Fruit fly (Drosophila melanogaster) whole organism, prepupa: Measurements from ENCODE around the gene CG18063.

Experiments
- Blimp-1 ChIP-seq: fragments of 200-800 bp; sonication (Bioruptor generic); optimal IDR thresholded peaks from 3 replicates; lab custom pipeline; 2017; ENCODE audit warnings: missing biosample characterization, missing genetic modification characterization, mild to moderate bottlenecking, moderate library complexity, missing genetic modification reagents
- CG10631 ChIP-seq: fragments of 200-800 bp; sonication (Bioruptor generic); optimal IDR thresholded peaks from 2 replicates; lab custom pipeline; 2016; ENCODE audit warnings: missing biosample characterization, missing genetic modification characterization
- CG10669 ChIP-seq: fragments of 200-800 bp; sonication (Bioruptor generic); optimal IDR thresholded peaks from 3 replicates; lab custom pipeline; 2018; ENCODE audit warnings: missing biosample characterization, mild to moderate bottlenecking, missing genetic modification characterization, moderate library complexity
- CG1621 ChIP-seq: fragments of 200-800 bp; sonication (Bioruptor generic); optimal IDR thresholded peaks from 3 replicates; lab custom pipeline; 2018; ENCODE audit warnings: missing biosample characterization, mild to moderate bottlenecking, missing genetic modification characterization
- CG16779 ChIP-seq: fragments of 200-800 bp; sonication (Bioruptor generic); optimal IDR thresholded peaks from 3 replicates; lab custom pipeline; 2017; ENCODE audit warnings: missing biosample characterization, mild to moderate bottlenecking, missing genetic modification characterization
- CG31627 ChIP-seq: fragments of 200-800 bp; sonication (Bioruptor generic); optimal IDR thresholded peaks from 3 replicates; lab custom pipeline; 2016; ENCODE audit warnings: missing biosample characterization, missing genetic modification characterization
- CG32006 ChIP-seq: fragments of 200-800 bp; sonication (Bioruptor generic); optimal IDR thresholded peaks from 3 replicates; lab custom pipeline; 2017; ENCODE audit warnings: missing biosample characterization, mild to moderate bottlenecking, missing genetic modification characterization
- CG34406 ChIP-seq: fragments of 200-800 bp; sonication (Bioruptor generic); optimal IDR thresholded peaks from 3 replicates; lab custom pipeline; 2016; ENCODE audit warnings: missing biosample characterization, missing genetic modification characterization
- CG3919 ChIP-seq: fragments of 200-800 bp; sonication (Bioruptor generic); optimal IDR thresholded peaks from 3 replicates; lab custom pipeline; 2016; ENCODE audit warnings: missing biosample characterization, missing genetic modification characterization
- CG4318 ChIP-seq: fragments of 200-800 bp; sonication (Bioruptor generic); optimal IDR thresholded peaks from 3 replicates; lab custom pipeline; 2017; ENCODE audit warnings: missing biosample characterization, mild to moderate bottlenecking, missing genetic modification characterization
- CG6276 ChIP-seq: fragments of 200-800 bp; sonication (Bioruptor generic); optimal IDR thresholded peaks from 2 replicates; lab custom pipeline; 2017; ENCODE audit warnings: missing biosample characterization, mild to moderate bottlenecking, missing genetic modification characterization
- CG6792 ChIP-seq: fragments of 200-800 bp; sonication (Bioruptor generic); optimal IDR thresholded peaks from 3 replicates; lab custom pipeline; 2016; ENCODE audit warnings: missing biosample characterization, missing genetic modification characterization
- CG6808 ChIP-seq: fragments of 200-800 bp; sonication (Bioruptor generic); optimal IDR thresholded peaks from 3 replicates; lab custom pipeline; 2017; ENCODE audit warnings: missing biosample characterization, missing genetic modification characterization, mild to moderate bottlenecking, moderate library complexity, missing genetic modification reagents
- CG6854 ChIP-seq: fragments of 200-800 bp; sonication (Bioruptor generic); optimal IDR thresholded peaks from 2 replicates; lab custom pipeline; 2017; ENCODE audit warnings: missing biosample characterization, mild to moderate bottlenecking, missing genetic modification characterization
- CG7368 ChIP-seq: fragments of 200-800 bp; sonication (Bioruptor generic); optimal IDR thresholded peaks from 3 replicates; lab custom pipeline; 2016; ENCODE audit warnings: missing biosample characterization, missing genetic modification characterization
- CG8119 ChIP-seq: fragments of 200-800 bp; sonication (Bioruptor generic); IDR thresholded peaks from 3 replicates; pipeline ENCODE4 v1.3.6; 2022; ENCODE audit warnings: missing biosample characterization, missing genetic modification characterization
- CG8319 ChIP-seq: fragments of 200-800 bp; sonication (Bioruptor generic); optimal IDR thresholded peaks from 3 replicates; lab custom pipeline; 2016; ENCODE audit warnings: missing biosample characterization, missing genetic modification characterization
- Eip75B ChIP-seq: fragments of 200-800 bp; sonication (Bioruptor generic); optimal IDR thresholded peaks from 3 replicates; lab custom pipeline; 2016; ENCODE audit warnings: missing biosample characterization, missing genetic modification characterization
- Ets96B ChIP-seq: fragments of 200-800 bp; optimal IDR thresholded peaks from 2 replicates; lab custom pipeline; 2019; ENCODE audit warnings: missing biosample characterization, mild to moderate bottlenecking, missing genetic modification characterization, moderate library complexity
- Gug ChIP-seq: fragments of 200-800 bp; sonication (Bioruptor generic); IDR thresholded peaks from 2 replicates; pipeline ENCODE4 v1.3.6; 2022; ENCODE audit warnings: missing biosample characterization, missing genetic modification characterization
- Hr38 ChIP-seq: sonication (Bioruptor generic); optimal IDR thresholded peaks from 2 replicates; lab custom pipeline; 2016; ENCODE audit warnings: missing biosample characterization, missing genetic modification characterization
- Hr39 ChIP-seq: fragments of 200-800 bp; sonication (Bioruptor generic); optimal IDR thresholded peaks from 2 replicates; lab custom pipeline; 2016; ENCODE audit warnings: missing biosample characterization, missing genetic modification characterization
- Met ChIP-seq: fragments of 200-800 bp; sonication (Bioruptor generic); optimal IDR thresholded peaks from 3 replicates; lab custom pipeline; 2016; ENCODE audit warnings: missing biosample characterization, missing genetic modification characterization
- OdsH ChIP-seq: fragments of 200-800 bp; sonication (Bioruptor generic); optimal IDR thresholded peaks from 3 replicates; lab custom pipeline; 2016; ENCODE audit warnings: missing biosample characterization, missing genetic modification characterization
- Sox102F ChIP-seq: fragments of 200-800 bp; sonication (Bioruptor generic); optimal IDR thresholded peaks from 2 replicates; lab custom pipeline; 2016; ENCODE audit warnings: missing biosample characterization, mild to moderate bottlenecking, missing genetic modification characterization
- acj6 ChIP-seq: fragments of 200-800 bp; sonication (Bioruptor generic); optimal IDR thresholded peaks from 3 replicates; lab custom pipeline; 2016; ENCODE audit warnings: missing biosample characterization, missing genetic modification characterization
- cyc ChIP-seq: fragments of 200-800 bp; sonication (Bioruptor generic); optimal IDR thresholded peaks from 3 replicates; lab custom pipeline; 2016; ENCODE audit warnings: missing biosample characterization, missing genetic modification characterization
- fd59A ChIP-seq: fragments of 200-800 bp; sonication (Bioruptor generic); optimal IDR thresholded peaks from 2 replicates; lab custom pipeline; 2017; ENCODE audit warnings: missing biosample characterization, mild to moderate bottlenecking, missing genetic modification characterization, missing genetic modification reagents
- fd85E ChIP-seq: fragments of 200-800 bp; sonication (Bioruptor generic); optimal IDR thresholded peaks from 3 replicates; lab custom pipeline; 2016; ENCODE audit warnings: missing biosample characterization, missing genetic modification characterization
- fkh ChIP-seq: fragments of 200-800 bp; sonication (Bioruptor generic); optimal IDR thresholded peaks from 3 replicates; lab custom pipeline; 2017; ENCODE audit warnings: missing biosample characterization, mild to moderate bottlenecking, missing genetic modification characterization, moderate library complexity
- salr ChIP-seq, 2 experiments: fragments of 200-800 bp; sonication (Bioruptor generic); optimal IDR thresholded peaks; 3 replicates each; lab custom pipeline; 2016 to 2018; ENCODE audit warnings: missing biosample characterization in 2 of 2, missing genetic modification characterization in 2 of 2, mild to moderate bottlenecking in 1 of 2
- spab ChIP-seq: fragments of 200-800 bp; sonication (Bioruptor generic); optimal IDR thresholded peaks from 2 replicates; lab custom pipeline; 2017; ENCODE audit warnings: missing biosample characterization, mild to moderate bottlenecking, missing genetic modification characterization, missing genetic modification reagents
- ss ChIP-seq, 2 experiments: fragments of 200-800 bp; sonication (Bioruptor generic); optimal IDR thresholded peaks; 2 replicates in 1 of 2; 3 replicates in 1 of 2; lab custom pipeline; 2017 to 2018; ENCODE audit warnings: mild to moderate bottlenecking in 2 of 2, missing biosample characterization in 2 of 2, missing genetic modification characterization in 2 of 2, moderate library complexity in 1 of 2
- svp ChIP-seq: fragments of 200-800 bp; sonication (Bioruptor generic); peaks from one replicate; lab custom pipeline; 2016; ENCODE audit warnings: missing biosample characterization, missing genetic modification characterization
- vri ChIP-seq: fragments of 200-800 bp; sonication (Bioruptor generic); optimal IDR thresholded peaks from 3 replicates; lab custom pipeline; 2016; ENCODE audit warnings: missing biosample characterization, mild to moderate bottlenecking, missing genetic modification characterization

Gene CG18063

DNA sequence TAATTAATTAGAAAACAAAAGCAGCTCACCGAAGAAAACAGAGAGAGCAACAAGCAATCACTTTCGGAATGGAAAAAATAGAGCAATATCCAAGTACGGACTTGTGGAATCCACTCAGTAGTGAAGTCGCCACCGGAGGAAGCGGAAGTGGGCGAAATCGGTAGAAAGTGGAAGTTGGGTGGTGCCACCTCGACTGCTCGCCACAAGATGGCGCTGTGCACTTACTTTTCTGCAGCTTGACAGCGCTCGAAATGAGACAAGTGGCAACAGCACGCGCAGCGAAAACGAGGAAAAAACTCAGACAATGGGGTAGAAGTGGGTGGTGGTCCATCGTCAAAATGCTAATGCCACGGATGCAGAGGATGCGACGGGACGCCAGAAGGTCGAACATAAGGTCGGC lies 8.2 kb upstream of the CG18063 start:
- no peak for TF ChIP-seq fkh
- TF ChIP-seq Hr39, result no peak
- TF ChIP-seq CG34406 (GFP tag; lab: Kevin White, UChicago), result no peak
- TF ChIP-seq Ets96B (tag; lab: Kevin White, UChicago), result no peak
- no peak for TF ChIP-seq CG6792 (GFP tag; lab: Kevin White, UChicago)
- no peak for TF ChIP-seq CG3919 (GFP tag; lab: Kevin White, UChicago)
- no peak for TF ChIP-seq vri (GFP tag; lab: Kevin White, UChicago)
- no peak for TF ChIP-seq CG1621
- no peak for TF ChIP-seq Sox102F (GFP tag; lab: Kevin White, UChicago)
- no peak for TF ChIP-seq Gug (GFP tag; lab: Robert Waterston, UW)
- TF ChIP-seq CG6854 (GFP tag; lab: Kevin White, UChicago), result no peak
- no peak for TF ChIP-seq CG8319 (GFP tag; lab: Kevin White, UChicago)
- no peak for TF ChIP-seq fd59A
- no peak for TF ChIP-seq CG7368 (GFP tag; lab: Kevin White, UChicago)
- TF ChIP-seq Blimp-1, result no peak
- TF ChIP-seq OdsH (GFP tag; lab: Kevin White, UChicago), result no peak
- TF ChIP-seq CG4318 (GFP tag; lab: Kevin White, UChicago), result no peak
- TF ChIP-seq ss (GFP tag; optimal IDR thresholded peaks at IDR 0.05; lab: Kevin White, UChicago), result no peak
- TF ChIP-seq Hr38 (GFP tag; lab: Kevin White, UChicago), result no peak

DNA sequence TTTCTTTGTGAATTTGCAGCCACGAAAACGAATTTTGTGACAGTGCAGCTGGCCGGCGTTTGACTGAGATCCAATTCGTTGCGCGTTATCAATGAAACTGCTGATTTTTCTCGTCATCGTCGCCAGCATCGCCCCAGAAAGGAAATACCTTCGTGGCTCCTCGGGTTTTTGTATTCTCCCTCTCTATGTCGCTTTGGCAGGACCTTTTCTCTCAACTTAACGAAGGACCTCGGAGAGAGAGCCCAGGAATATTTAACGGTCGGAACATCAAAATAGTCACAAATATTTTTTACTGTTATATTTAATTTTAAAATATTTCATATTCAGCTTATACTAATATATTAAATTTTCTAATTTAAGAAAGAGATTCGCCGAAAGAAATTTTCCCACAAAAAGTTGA lies 4.7 kb downstream of the CG18063 start, which contains the start of gene beat-Ib:
Gene beat-Ib (minus strand): TSS at position 101 of the 400 bp plus-strand sequence.
- TF ChIP-seq CG34406 (GFP tag; lab: Kevin White, UChicago) (no peak), CG10669 (GFP tag; lab: Kevin White, UChicago) (no peak), Gug (GFP tag; lab: Robert Waterston, UW) (no peak), CG6276 (GFP tag; lab: Kevin White, UChicago) (no peak)

DNA sequence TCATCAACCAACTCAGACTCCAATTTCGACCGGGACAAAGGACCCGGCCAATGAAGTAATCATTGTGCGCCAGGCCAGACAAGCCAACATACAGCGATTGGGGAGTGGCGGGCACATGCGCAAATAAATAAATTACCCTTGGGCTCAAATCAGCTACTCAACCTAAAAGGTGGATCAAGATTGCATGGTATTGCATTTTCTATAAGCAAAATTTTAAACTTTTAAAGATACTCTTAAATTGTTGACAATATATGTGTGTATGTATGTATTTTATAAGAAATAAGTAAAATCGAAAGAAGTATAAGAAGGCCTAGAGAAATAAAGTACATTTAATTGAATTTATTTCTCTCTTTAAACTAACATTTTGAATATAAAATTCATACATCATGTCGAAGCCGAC lies 21.5 kb downstream of the CG18063 start, which contains the start of gene CG10839:
Gene CG10839 (plus strand): TSS at position 301 of the 400 bp plus-strand sequence.
- TF ChIP-seq ss (GFP tag; optimal IDR thresholded peaks at IDR 0.05; lab: Kevin White, UChicago), result no peak
- TF ChIP-seq fd85E (GFP tag; lab: Kevin White, UChicago), result no peak
- TF ChIP-seq CG8119 (GFP tag; lab: Robert Waterston, UW), result no peak
- TF ChIP-seq CG6854 (GFP tag; lab: Kevin White, UChicago), result no peak

DNA sequence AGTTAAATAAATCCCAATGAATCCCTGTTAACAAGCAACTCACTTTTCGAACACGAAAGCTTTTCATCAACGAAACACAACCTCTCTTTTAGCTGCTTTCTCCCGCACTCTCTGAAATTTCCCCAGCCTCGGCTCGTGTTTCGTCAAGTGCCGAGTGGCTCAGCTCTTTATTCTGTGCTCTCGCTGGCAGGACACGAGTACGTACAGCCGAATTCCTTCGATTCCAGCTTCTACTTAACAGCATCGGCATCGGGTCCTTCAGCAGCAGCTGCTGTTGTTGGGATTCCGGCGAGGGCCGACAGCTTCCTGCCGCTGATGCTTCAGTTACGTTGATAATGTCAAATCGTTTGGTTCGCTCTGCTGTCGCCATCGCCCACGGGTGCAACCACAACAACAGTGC lies 42.5 kb downstream of the CG18063 start, which contains the start of gene beat-Ic:
Gene beat-Ic (plus strand): TSS at position 93 of the 400 bp plus-strand sequence.
- TF ChIP-seq acj6 (GFP tag; lab: Kevin White, UChicago) (no peak), Met (GFP tag; lab: Kevin White, UChicago) (no peak), CG10631 (GFP tag; lab: Kevin White, UChicago) (no peak), CG6808 (GFP tag; lab: Kevin White, UChicago) (no peak), salr (GFP tag; optimal IDR thresholded peaks at IDR 0.05; lab: Kevin White, UChicago) (no peak), vri (GFP tag; lab: Kevin White, UChicago) (no peak), CG31627 (GFP tag; lab: Kevin White, UChicago) (no peak), spab (no peak), CG3919 (GFP tag; lab: Kevin White, UChicago) (no peak), CG6276 (GFP tag; lab: Kevin White, UChicago) (no peak), Blimp-1 (no peak), cyc (GFP tag; lab: Kevin White, UChicago) (no peak), CG32006 (GFP tag; lab: Kevin White, UChicago) (no peak)

DNA sequence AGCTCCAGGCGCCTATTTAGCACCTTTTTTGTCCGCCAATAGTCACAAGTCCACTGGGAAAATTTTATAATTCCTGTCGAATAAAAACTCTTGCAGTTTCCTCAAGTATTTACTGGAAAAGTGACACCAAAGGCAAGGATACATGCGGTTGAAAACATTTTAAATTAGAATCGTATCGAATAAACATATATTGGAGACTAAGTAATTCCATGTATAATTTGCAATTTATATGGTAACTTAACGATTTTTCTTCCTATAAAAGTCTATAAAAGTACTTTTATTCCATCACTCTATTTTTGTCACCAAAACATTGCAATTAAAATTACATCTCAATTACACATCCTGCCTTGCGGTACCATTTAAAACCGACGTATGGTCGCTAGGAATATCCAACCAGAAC lies 45.9 kb downstream of the CG18063 start, which contains the start of gene CG34167:
Gene CG34167 (minus strand): TSS at position 101 of the 400 bp plus-strand sequence.
- TF ChIP-seq Blimp-1 (no peak), salr (GFP tag; optimal IDR thresholded peaks at IDR 0.05; lab: Kevin White, UChicago) (no peak), CG32006 (GFP tag; lab: Kevin White, UChicago) (no peak), svp (GFP tag; lab: Kevin White, UChicago) (no peak), Ets96B (tag; lab: Kevin White, UChicago) (no peak), Eip75B (GFP tag; lab: Kevin White, UChicago) (no peak), acj6 (GFP tag; lab: Kevin White, UChicago) (no peak), CG16779 (no peak), fd85E (GFP tag; lab: Kevin White, UChicago) (no peak)
